Fruit fly (Drosophila melanogaster): ENCODE data around the gene mRpL24.

DNA sequence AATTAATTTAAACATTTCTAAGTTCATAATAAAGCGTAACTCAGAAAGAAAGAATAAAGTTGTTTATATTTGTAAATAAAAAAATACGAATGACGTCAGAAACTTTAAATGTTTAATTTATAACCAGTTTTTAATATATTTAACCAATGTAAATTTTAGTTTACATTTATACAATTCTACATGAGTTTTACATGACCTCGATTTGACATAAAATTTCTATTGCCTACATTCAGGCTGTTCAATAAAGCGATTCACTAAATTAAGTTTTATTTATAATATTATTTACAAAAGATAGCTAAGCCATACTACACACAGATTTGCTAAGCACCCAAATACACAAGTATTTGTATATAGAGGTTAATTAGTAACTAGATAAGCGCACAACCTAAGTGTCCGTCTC lies 41.3 kb downstream of the mRpL24 start:
- TF ChIP-seq pad (GFP tag; optimal IDR thresholded peaks at IDR 0.05), result no peak
- no peak for TF ChIP-seq Hr96 (GFP tag; optimal IDR thresholded peaks at IDR 0.05)
- no peak for TF ChIP-seq toe (GFP tag; optimal IDR thresholded peaks at IDR 0.05)
- no peak for TF ChIP-seq ovo (GFP tag; optimal IDR thresholded peaks at IDR 0.05)
- TF ChIP-seq CG5204 (GFP tag; optimal IDR thresholded peaks at IDR 0.05), result no peak
- no peak for TF ChIP-seq CG33017 (tag; optimal IDR thresholded peaks at IDR 0.05)
- TF ChIP-seq CG1620 (GFP tag; optimal IDR thresholded peaks at IDR 0.05), result no peak
- TF ChIP-seq Crg-1 (GFP tag; optimal IDR thresholded peaks at IDR 0.05), result no peak
- TF ChIP-seq CG12768 (GFP tag; optimal IDR thresholded peaks at IDR 0.05), result no peak
- TF ChIP-seq bab1 (GFP tag; optimal IDR thresholded peaks at IDR 0.05), result no peak
